ENCODE assay signal across 1 fruit fly cellular context in the genomic region with DNA sequence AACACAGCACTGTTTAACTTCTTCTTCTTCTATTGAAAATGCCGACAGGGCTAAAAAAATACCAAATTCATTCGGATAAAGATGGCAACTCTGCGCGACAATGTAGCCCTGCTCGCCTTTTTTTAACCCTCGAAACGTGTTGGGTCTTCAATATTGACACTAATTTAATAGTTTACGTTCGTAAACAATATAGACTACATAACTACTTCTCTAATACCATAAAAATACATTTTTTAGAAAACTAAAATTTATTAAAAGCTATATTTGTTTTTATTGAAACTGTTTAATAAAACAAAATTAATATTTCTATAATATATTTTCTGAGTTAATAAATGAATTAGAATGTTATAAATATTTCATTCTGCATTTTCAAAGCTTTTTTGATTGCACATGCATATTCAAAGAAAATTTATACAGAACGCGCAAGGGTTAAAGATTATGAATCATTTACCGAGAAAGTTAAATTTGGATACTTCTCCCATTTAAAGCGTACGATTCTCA.
A peak's percentile ranks its signal among the peaks of the same experiment; 100 is the strongest.
TF ChIP-seq lines count a peak whose summit lies in the region.

A gene (minus strand): TSS at position 54 of the 501 bp plus-strand sequence.
A gene (plus strand): TSS at position 133 of the 501 bp plus-strand sequence.

TF ChIP-seq in whole organism, embryonic, 481 proteins besides CTCF, POLR2A, EP300 and RAD21 (continued from another document and continues in another):
- TF ChIP-seq CG4424 (GFP tag; optimal IDR thresholded peaks at IDR 0.05; lab: Kevin White, UChicago), result peak; percentile 86
- TF ChIP-seq Blimp-1 (GFP tag; optimal IDR thresholded peaks at IDR 0.05; lab: Kevin White, UChicago), result peak; percentile 87
- no peak; the same call in 1 of the 2 replicates for TF ChIP-seq CG43689 (GFP tag; IDR thresholded peaks at IDR 0.05; lab: Robert Waterston, UW)
- no peak for TF ChIP-seq h (optimal IDR thresholded peaks at IDR 0.05; lab: Kevin White, UChicago)
- peak; percentile 36 for TF ChIP-seq Myb (GFP tag; optimal IDR thresholded peaks at IDR 0.05; lab: Kevin White, UChicago)
- TF ChIP-seq CG11456 (GFP tag; IDR thresholded peaks at IDR 0.05; lab: Robert Waterston, UW), result peak; percentile 69; the same call in 2 of the 3 replicates
- TF ChIP-seq Ptx1 (GFP tag; IDR thresholded peaks at IDR 0.05; lab: Robert Waterston, UW), result peak; percentile 91
- peak; percentile 42 for TF ChIP-seq CG13123 (GFP tag; optimal IDR thresholded peaks at IDR 0.05; lab: Kevin White, UChicago)
- no peak for TF ChIP-seq B-H2 (GFP tag; optimal IDR thresholded peaks at IDR 0.05; lab: Kevin White, UChicago)
- TF ChIP-seq E2f2 (GFP tag; IDR thresholded peaks at IDR 0.05; lab: Robert Waterston, UW), result peak; percentile 54; the same call in 1 of the 2 replicates
- TF ChIP-seq tio (GFP tag; optimal IDR thresholded peaks at IDR 0.05; lab: Kevin White, UChicago), result no peak
- no peak for TF ChIP-seq CkIIα-i1 (GFP tag; IDR thresholded peaks at IDR 0.05; lab: Robert Waterston, UW)
- TF ChIP-seq CG18619 (GFP tag; optimal IDR thresholded peaks at IDR 0.05; lab: Kevin White, UChicago), result peak; percentile 76
- TF ChIP-seq scrt (GFP tag; optimal IDR thresholded peaks at IDR 0.05; lab: Kevin White, UChicago), result peak; percentile 56
- TF ChIP-seq CG16815 (GFP tag; optimal IDR thresholded peaks at IDR 0.05; lab: Kevin White, UChicago), result peak; percentile 70
- no peak for TF ChIP-seq grn (GFP tag; optimal IDR thresholded peaks at IDR 0.05; lab: Kevin White, UChicago)
- TF ChIP-seq ken (GFP tag; IDR thresholded peaks at IDR 0.05; lab: Robert Waterston, UW), result 0 out of 3 replicates have a peak, but pooled peaks have one; percentile 38
- peak; percentile 96 for TF ChIP-seq CG2678 (tag; optimal IDR thresholded peaks at IDR 0.05; lab: Kevin White, UChicago)
- peak; percentile 83 for TF ChIP-seq CG9215 (GFP tag; IDR thresholded peaks at IDR 0.05; lab: Robert Waterston, UW)
- TF ChIP-seq CG12299 (tag; optimal IDR thresholded peaks at IDR 0.05; lab: Kevin White, UChicago), result peak; percentile 78
- TF ChIP-seq Six4 (GFP tag; optimal IDR thresholded peaks at IDR 0.05; lab: Kevin White, UChicago), result peak; percentile 79
- TF ChIP-seq chif (GFP tag; optimal IDR thresholded peaks at IDR 0.05; lab: Kevin White, UChicago), result peak in 1 of 2 experiments; percentile 34
- peak; percentile 97 for TF ChIP-seq CG18262 (tag; optimal IDR thresholded peaks at IDR 0.05; lab: Kevin White, UChicago)
- TF ChIP-seq tgo (GFP tag; IDR thresholded peaks at IDR 0.05; lab: Robert Waterston, UW), result peak; percentile 89
- TF ChIP-seq sc (optimal IDR thresholded peaks at IDR 0.05; lab: Kevin White, UChicago), result no peak
- TF ChIP-seq sc (GFP tag; optimal IDR thresholded peaks at IDR 0.05; lab: Kevin White, UChicago), result peak; percentile 63
- TF ChIP-seq abd-A (tag; optimal IDR thresholded peaks at IDR 0.05; lab: Kevin White, UChicago), result no peak
- peak; percentile 81 for TF ChIP-seq CG33557 (GFP tag; optimal IDR thresholded peaks at IDR 0.05; lab: Kevin White, UChicago)
- TF ChIP-seq ERR (GFP tag; optimal IDR thresholded peaks at IDR 0.05; lab: Kevin White, UChicago), result no peak
- TF ChIP-seq CG7556 (GFP tag; optimal IDR thresholded peaks at IDR 0.05; lab: Kevin White, UChicago), result peak; percentile 91
- TF ChIP-seq Rx (GFP tag; IDR thresholded peaks at IDR 0.05; lab: Robert Waterston, UW), result no peak
- peak; percentile 54 for TF ChIP-seq Max (GFP tag; optimal IDR thresholded peaks at IDR 0.05; lab: Kevin White, UChicago)
- TF ChIP-seq CG14710 (tag; optimal IDR thresholded peaks at IDR 0.05; lab: Kevin White, UChicago), result peak; percentile 97
- TF ChIP-seq lilli (GFP tag; optimal IDR thresholded peaks at IDR 0.05; lab: Kevin White, UChicago), result peak; percentile 73
- TF ChIP-seq hb (GFP tag; IDR thresholded peaks at IDR 0.05; lab: Robert Waterston, UW; ENCODE audit: partially characterized antibody), result no peak
- TF ChIP-seq schlank (tag; optimal IDR thresholded peaks at IDR 0.05; lab: Kevin White, UChicago), result peak; percentile 53
- TF ChIP-seq Mes4 (GFP tag; optimal IDR thresholded peaks at IDR 0.05; lab: Kevin White, UChicago), result no peak
- TF ChIP-seq ssp (GFP tag; IDR thresholded peaks at IDR 0.05; lab: Robert Waterston, UW), result peak; percentile 73
- TF ChIP-seq vnd (GFP tag; IDR thresholded peaks at IDR 0.05; lab: Robert Waterston, UW; ENCODE audit: partially characterized antibody), result no peak
- TF ChIP-seq CG6791 (GFP tag; IDR thresholded peaks at IDR 0.05; lab: Robert Waterston, UW; ENCODE audit: partially characterized antibody), result peak; percentile 34; the same call in 1 of the 3 replicates
- TF ChIP-seq Hr39 (optimal IDR thresholded peaks at IDR 0.05; lab: Kevin White, UChicago), result no peak
- TF ChIP-seq CG10274 (GFP tag; optimal IDR thresholded peaks at IDR 0.05; lab: Kevin White, UChicago), result no peak
- TF ChIP-seq CG17361 (GFP tag; IDR thresholded peaks at IDR 0.05; lab: Robert Waterston, UW), result peak; percentile 97
- TF ChIP-seq lab (GFP tag; optimal IDR thresholded peaks at IDR 0.05; lab: Kevin White, UChicago), result peak; percentile 84
- peak; percentile 61 for TF ChIP-seq CG6854 (GFP tag; optimal IDR thresholded peaks at IDR 0.05; lab: Kevin White, UChicago)
- peak; percentile 34 for TF ChIP-seq CG3838 (GFP tag; optimal IDR thresholded peaks at IDR 0.05; lab: Kevin White, UChicago)
- TF ChIP-seq pros (GFP tag; optimal IDR thresholded peaks at IDR 0.05; lab: Kevin White, UChicago), result no peak
- peak; percentile 42 for TF ChIP-seq slp2 (GFP tag; optimal IDR thresholded peaks at IDR 0.05; lab: Kevin White, UChicago)
- TF ChIP-seq odd (GFP tag; optimal IDR thresholded peaks at IDR 0.05; lab: Kevin White, UChicago), result no peak
- peak; percentile 53 for TF ChIP-seq ap (GFP tag; IDR thresholded peaks at IDR 0.05; lab: Robert Waterston, UW)
- TF ChIP-seq ATbp (GFP tag; optimal IDR thresholded peaks at IDR 0.05; lab: Kevin White, UChicago), result peak; percentile 75
- peak; percentile 50 for TF ChIP-seq CG30431 (GFP tag; optimal IDR thresholded peaks at IDR 0.05; lab: Kevin White, UChicago)
- peak; percentile 82 for TF ChIP-seq MBD-R2 (GFP tag; IDR thresholded peaks at IDR 0.05; lab: Robert Waterston, UW)
- peak; percentile 83 for TF ChIP-seq fd3F (GFP tag; optimal IDR thresholded peaks at IDR 0.05; lab: Kevin White, UChicago)
- no peak for TF ChIP-seq ash1 (GFP tag; optimal IDR thresholded peaks at IDR 0.05; lab: Kevin White, UChicago)
- peak; percentile 5 for TF ChIP-seq tx (GFP tag; optimal IDR thresholded peaks at IDR 0.05; lab: Kevin White, UChicago)
- no peak for TF ChIP-seq CG11696 (GFP tag; IDR thresholded peaks at IDR 0.05; lab: Robert Waterston, UW)
- TF ChIP-seq CG2129 (GFP tag; IDR thresholded peaks at IDR 0.05; lab: Robert Waterston, UW; ENCODE audit: partially characterized antibody), result no peak
- TF ChIP-seq Dip3 (GFP tag; optimal IDR thresholded peaks at IDR 0.05; lab: Kevin White, UChicago), result peak; percentile 39
- peak; percentile 31 for TF ChIP-seq Hand (GFP tag; optimal IDR thresholded peaks at IDR 0.05; lab: Kevin White, UChicago)
- TF ChIP-seq hbn (GFP tag; IDR thresholded peaks at IDR 0.05; lab: Robert Waterston, UW; ENCODE audit: partially characterized antibody), result no peak
- TF ChIP-seq CG10147 (GFP tag; optimal IDR thresholded peaks at IDR 0.05; lab: Kevin White, UChicago), result peak; percentile 93
- TF ChIP-seq CG2712 (tag; optimal IDR thresholded peaks at IDR 0.05; lab: Kevin White, UChicago), result peak; percentile 94
- peak; percentile 15 for TF ChIP-seq gcm2 (GFP tag; optimal IDR thresholded peaks at IDR 0.05; lab: Kevin White, UChicago)
- TF ChIP-seq fd96Cb (tag; optimal IDR thresholded peaks at IDR 0.05; lab: Kevin White, UChicago), result peak; percentile 93
- peak; percentile 72 for TF ChIP-seq dm (GFP tag; optimal IDR thresholded peaks at IDR 0.05; lab: Kevin White, UChicago)
- TF ChIP-seq Hey (tag; optimal IDR thresholded peaks at IDR 0.05; lab: Kevin White, UChicago), result no peak
- peak; percentile 11; the same call in 1 of the 2 replicates for TF ChIP-seq amos (GFP tag; IDR thresholded peaks at IDR 0.05; lab: Robert Waterston, UW; ENCODE audit: partially characterized antibody)
- peak; percentile 91 for TF ChIP-seq CG10959 (GFP tag; IDR thresholded peaks at IDR 0.05; lab: Robert Waterston, UW)
- TF ChIP-seq CG1602 (GFP tag; optimal IDR thresholded peaks at IDR 0.05; lab: Kevin White, UChicago), result peak; percentile 76
- peak; percentile 68 for TF ChIP-seq CG11085 (GFP tag; IDR thresholded peaks at IDR 0.05; lab: Robert Waterston, UW)
- TF ChIP-seq CG6654 (GFP tag; optimal IDR thresholded peaks at IDR 0.05; lab: Kevin White, UChicago), result peak; percentile 72
- TF ChIP-seq ttk (GFP tag; IDR thresholded peaks at IDR 0.05; lab: Robert Waterston, UW), result peak; percentile 77; the same call in 1 of the 2 replicates
- 0 out of 2 replicates have a peak, but pooled peaks have one; percentile 21 for TF ChIP-seq CG16779 (GFP tag; IDR thresholded peaks at IDR 0.05; lab: Robert Waterston, UW)
- peak; percentile 55; the same call in 1 of the 2 replicates for TF ChIP-seq Nf-YA (GFP tag; IDR thresholded peaks at IDR 0.05; lab: Robert Waterston, UW)
- peak; percentile 84 for TF ChIP-seq CG15601 (tag; optimal IDR thresholded peaks at IDR 0.05; lab: Kevin White, UChicago)
- peak; percentile 84 for TF ChIP-seq cwo (GFP tag; optimal IDR thresholded peaks at IDR 0.05; lab: Kevin White, UChicago)
- TF ChIP-seq Rfx (GFP tag; IDR thresholded peaks at IDR 0.05; lab: Robert Waterston, UW), result peak; percentile 85
- TF ChIP-seq Oaz (GFP tag; IDR thresholded peaks at IDR 0.05; lab: Robert Waterston, UW), result peak; percentile 45; the same call in 1 of the 2 replicates
- peak; percentile 73; the same call in 1 of the 2 replicates for TF ChIP-seq CG6272 (GFP tag; IDR thresholded peaks at IDR 0.05; lab: Robert Waterston, UW)
- TF ChIP-seq knrl (GFP tag; IDR thresholded peaks at IDR 0.05; lab: Robert Waterston, UW; ENCODE audit: partially characterized antibody), result peak; percentile 25; the same call in 1 of the 3 replicates
- TF ChIP-seq chn (GFP tag; optimal IDR thresholded peaks at IDR 0.05; lab: Kevin White, UChicago), result peak; percentile 58
- no peak for TF ChIP-seq disco-r (GFP tag; optimal IDR thresholded peaks at IDR 0.05; lab: Kevin White, UChicago)
- peak; percentile 92 for TF ChIP-seq nerfin-1 (tag; optimal IDR thresholded peaks at IDR 0.05; lab: Kevin White, UChicago)
- peak; percentile 72 for TF ChIP-seq croc (GFP tag; conservative IDR thresholded peaks at IDR 0.05; lab: Robert Waterston, UW)
- peak; percentile 85 for TF ChIP-seq CG1233 (GFP tag; optimal IDR thresholded peaks at IDR 0.05; lab: Kevin White, UChicago)
- TF ChIP-seq CG7987 (GFP tag; optimal IDR thresholded peaks at IDR 0.05; lab: Kevin White, UChicago), result no peak
- TF ChIP-seq Lpt (GFP tag; optimal IDR thresholded peaks at IDR 0.05; lab: Kevin White, UChicago), result no peak
- peak; percentile 43 for TF ChIP-seq Mad (GFP tag; optimal IDR thresholded peaks at IDR 0.05; lab: Kevin White, UChicago)
- TF ChIP-seq ranshi (GFP tag; IDR thresholded peaks at IDR 0.05; lab: Robert Waterston, UW), result peak; percentile 82
- peak; percentile 33 for TF ChIP-seq NC2β (GFP tag; optimal IDR thresholded peaks at IDR 0.05; lab: Kevin White, UChicago)
- TF ChIP-seq CG12942 (GFP tag; optimal IDR thresholded peaks at IDR 0.05; lab: Kevin White, UChicago), result peak; percentile 67
- peak; percentile 79 for TF ChIP-seq tin (GFP tag; optimal IDR thresholded peaks at IDR 0.05; lab: Kevin White, UChicago)
- TF ChIP-seq CG7928 (GFP tag; optimal IDR thresholded peaks at IDR 0.05; lab: Kevin White, UChicago), result peak; percentile 97
- TF ChIP-seq CG11093 (GFP tag; IDR thresholded peaks at IDR 0.05; lab: Robert Waterston, UW), result peak; percentile 62; the same call in 2 of the 3 replicates
- peak; percentile 63 for TF ChIP-seq GATAe (GFP tag; conservative IDR thresholded peaks at IDR 0.05; lab: Robert Waterston, UW)
- peak; percentile 92 for TF ChIP-seq CG30403 (GFP tag; optimal IDR thresholded peaks at IDR 0.05; lab: Kevin White, UChicago)
- TF ChIP-seq grau (tag; optimal IDR thresholded peaks at IDR 0.05; lab: Kevin White, UChicago), result peak; percentile 91
- TF ChIP-seq Drgx (GFP tag; IDR thresholded peaks at IDR 0.05; lab: Robert Waterston, UW), result peak; percentile 84
- TF ChIP-seq CG9609 (GFP tag; optimal IDR thresholded peaks at IDR 0.05; lab: Kevin White, UChicago), result peak; percentile 29
- TF ChIP-seq Nf-YC (tag; optimal IDR thresholded peaks at IDR 0.05; lab: Kevin White, UChicago), result no peak
- peak; percentile 44 for TF ChIP-seq sd (tag; optimal IDR thresholded peaks at IDR 0.05; lab: Kevin White, UChicago)
- no peak for TF ChIP-seq nau (GFP tag; optimal IDR thresholded peaks at IDR 0.05; lab: Kevin White, UChicago)
- peak; percentile 18 for TF ChIP-seq Antp (GFP tag; optimal IDR thresholded peaks at IDR 0.05; lab: Kevin White, UChicago)
- no peak for TF ChIP-seq bigmax (GFP tag; optimal IDR thresholded peaks at IDR 0.05; lab: Kevin White, UChicago)
- TF ChIP-seq caup (GFP tag; optimal IDR thresholded peaks at IDR 0.05; lab: Kevin White, UChicago; ENCODE audit: severe bottlenecking), result peak; percentile 72
- peak; percentile 36 to 85 for TF ChIP-seq bsh (GFP tag; optimal IDR thresholded peaks at IDR 0.05; lab: Kevin White, UChicago)
- TF ChIP-seq aop (GFP tag; IDR thresholded peaks at IDR 0.05; lab: Robert Waterston, UW), result no peak
- no peak for TF ChIP-seq CG18011 (GFP tag; optimal IDR thresholded peaks at IDR 0.05; lab: Kevin White, UChicago)
- TF ChIP-seq insv (GFP tag; optimal IDR thresholded peaks at IDR 0.05; lab: Kevin White, UChicago), result peak in 1 of 2 experiments; percentile 4
- peak; percentile 67 for TF ChIP-seq wor (GFP tag; IDR thresholded peaks at IDR 0.05; lab: Robert Waterston, UW)
- no peak for TF ChIP-seq tup (GFP tag; optimal IDR thresholded peaks at IDR 0.05; lab: Kevin White, UChicago)
- peak; percentile 90 for TF ChIP-seq CG13296 (GFP tag; optimal IDR thresholded peaks at IDR 0.05; lab: Kevin White, UChicago)
- peak in 1 of 2 experiments; percentile 36 for TF ChIP-seq crp (GFP tag; optimal IDR thresholded peaks at IDR 0.05; lab: Kevin White, UChicago)
- peak; percentile 64 for TF ChIP-seq CG8359 (GFP tag; optimal IDR thresholded peaks at IDR 0.05; lab: Kevin White, UChicago; ENCODE audit: borderline replicate concordance)
- no peak for TF ChIP-seq CG1647 (GFP tag; optimal IDR thresholded peaks at IDR 0.05; lab: Kevin White, UChicago)
- TF ChIP-seq CG17359 (tag; optimal IDR thresholded peaks at IDR 0.05; lab: Kevin White, UChicago), result peak; percentile 87
- TF ChIP-seq CG15696 (tag; optimal IDR thresholded peaks at IDR 0.05; lab: Kevin White, UChicago), result peak; percentile 82
- TF ChIP-seq ab (GFP tag; optimal IDR thresholded peaks at IDR 0.05; lab: Kevin White, UChicago), result no peak
- TF ChIP-seq CG2120 (GFP tag; optimal IDR thresholded peaks at IDR 0.05; lab: Kevin White, UChicago), result peak; percentile 82
- TF ChIP-seq CG18764 (GFP tag; optimal IDR thresholded peaks at IDR 0.05; lab: Kevin White, UChicago), result peak; percentile 84
- no peak for TF ChIP-seq CG42726 (GFP tag; IDR thresholded peaks at IDR 0.05; lab: Robert Waterston, UW; ENCODE audit: partially characterized antibody)
